Fruit fly (Drosophila melanogaster) whole organism, embryonic: ENCODE measurements around the gene Sp1.

Source experiments
- Bdp1 ChIP-seq: fragments of 200-800 bp; sonication (Bioruptor generic); optimal IDR thresholded peaks from 3 replicates; lab custom pipeline; 2016; ENCODE audit warnings: missing biosample characterization, missing genetic modification characterization
- Bgb ChIP-seq: fragments of 200-800 bp; sonication (Bioruptor generic); IDR thresholded peaks from 2 replicates; pipeline ENCODE4 v1.3.6; 2022; ENCODE audit warnings: missing biosample characterization, missing genetic modification characterization; ENCODE audit not compliant: partially characterized antibody
- CG10321 ChIP-seq: fragments of 200-800 bp; sonication (Bioruptor generic); IDR thresholded peaks from 2 replicates; pipeline ENCODE4 v1.3.6; 2022; ENCODE audit warnings: missing biosample characterization, missing genetic modification characterization
- CG11085 ChIP-seq: fragments of 200-800 bp; sonication (Bioruptor generic); IDR thresholded peaks from 2 replicates; pipeline ENCODE4 v1.3.6; 2022; ENCODE audit warnings: missing biosample characterization, missing genetic modification characterization
- CG11696 ChIP-seq: fragments of 200-800 bp; sonication (Bioruptor generic); IDR thresholded peaks from 2 replicates; pipeline ENCODE4 v1.3.6; 2022; ENCODE audit warnings: missing biosample characterization, missing genetic modification characterization
- CG15696 ChIP-seq: fragments of 200-800 bp; sonication (Bioruptor generic); optimal IDR thresholded peaks from 2 replicates; lab custom pipeline; 2019; ENCODE audit warnings: missing biosample characterization, mild to moderate bottlenecking, missing genetic modification characterization, moderate library complexity
- CG17385 ChIP-seq: fragments of 200-800 bp; sonication (Bioruptor generic); optimal IDR thresholded peaks from 3 replicates; lab custom pipeline; 2018; ENCODE audit warnings: missing biosample characterization, mild to moderate bottlenecking, missing genetic modification characterization
- CG17829 ChIP-seq: fragments of 200-800 bp; optimal IDR thresholded peaks from 2 replicates; lab custom pipeline; 2019; ENCODE audit warnings: missing biosample characterization, mild to moderate bottlenecking, missing genetic modification characterization, moderate library complexity
- CG2712 ChIP-seq: fragments of 200-800 bp; optimal IDR thresholded peaks from 3 replicates; lab custom pipeline; 2019; ENCODE audit warnings: missing biosample characterization, mild to moderate bottlenecking, missing genetic modification characterization, moderate library complexity
- CG3163 ChIP-seq: fragments of 200-800 bp; sonication (Bioruptor generic); optimal IDR thresholded peaks from 3 replicates; lab custom pipeline; 2016; ENCODE audit warnings: missing biosample characterization, missing genetic modification characterization
- CG4282 ChIP-seq: fragments of 200-800 bp; sonication (Bioruptor generic); optimal IDR thresholded peaks from 2 replicates; lab custom pipeline; 2016; ENCODE audit warnings: missing biosample characterization, missing genetic modification characterization
- CG4707 ChIP-seq: fragments of 200-800 bp; sonication (Bioruptor generic); optimal IDR thresholded peaks from 2 replicates; lab custom pipeline; 2018; ENCODE audit warnings: missing biosample characterization, mild to moderate bottlenecking, missing genetic modification characterization, moderate library complexity
- CG5180 ChIP-seq: fragments of 200-800 bp; sonication (Bioruptor generic); optimal IDR thresholded peaks from 3 replicates; lab custom pipeline; 2017; ENCODE audit warnings: missing biosample characterization, missing genetic modification characterization, mild to moderate bottlenecking, moderate library complexity, missing genetic modification reagents
- CG7556 ChIP-seq: fragments of 200-800 bp; sonication (Bioruptor generic); optimal IDR thresholded peaks from 2 replicates; lab custom pipeline; 2017; ENCODE audit warnings: missing biosample characterization, mild to moderate bottlenecking, missing genetic modification characterization
- ERR ChIP-seq: fragments of 200-800 bp; sonication (Bioruptor generic); optimal IDR thresholded peaks from 2 replicates; lab custom pipeline; 2016; ENCODE audit warnings: missing biosample characterization, missing genetic modification characterization
- Fer3 ChIP-seq: fragments of 200-800 bp; sonication (Bioruptor generic); optimal IDR thresholded peaks from 2 replicates; lab custom pipeline; 2018; ENCODE audit warnings: missing biosample characterization, mild to moderate bottlenecking, missing genetic modification characterization, moderate library complexity
- HLH3B ChIP-seq: fragments of 200-800 bp; sonication (Bioruptor generic); IDR thresholded peaks from 2 replicates; pipeline ENCODE4 v1.3.6; 2022; ENCODE audit warnings: missing biosample characterization, missing genetic modification characterization
- HLH4C ChIP-seq: fragments of 200-800 bp; sonication (Bioruptor generic); IDR thresholded peaks from 3 replicates; pipeline ENCODE4 v1.3.6; 2022; ENCODE audit warnings: missing biosample characterization, missing genetic modification characterization; ENCODE audit not compliant: partially characterized antibody
- HmgD ChIP-seq: fragments of 200-800 bp; sonication (Bioruptor generic); optimal IDR thresholded peaks from 3 replicates; lab custom pipeline; 2016; ENCODE audit warnings: missing biosample characterization, missing genetic modification characterization
- NC2β ChIP-seq: fragments of 200-800 bp; sonication (Bioruptor generic); optimal IDR thresholded peaks from 2 replicates; lab custom pipeline; 2016; ENCODE audit warnings: missing biosample characterization, missing genetic modification characterization
- NfI ChIP-seq: fragments of 200-800 bp; sonication (Bioruptor generic); optimal IDR thresholded peaks from 3 replicates; lab custom pipeline; 2018; ENCODE audit warnings: missing biosample characterization, mild to moderate bottlenecking, missing genetic modification characterization, moderate library complexity
- Oaz ChIP-seq: fragments of 200-800 bp; sonication (Bioruptor generic); IDR thresholded peaks from 2 replicates; pipeline ENCODE4 v1.3.6; 2022; ENCODE audit warnings: missing biosample characterization, missing genetic modification characterization
- PHDP ChIP-seq: fragments of 200-800 bp; sonication (Bioruptor generic); optimal IDR thresholded peaks from 3 replicates; lab custom pipeline; 2018; ENCODE audit warnings: missing biosample characterization, mild to moderate bottlenecking, missing genetic modification characterization, moderate library complexity
- Side ChIP-seq: fragments of 200-800 bp; sonication (Bioruptor generic); optimal IDR thresholded peaks from 2 replicates; lab custom pipeline; 2016; ENCODE audit warnings: missing biosample characterization, missing genetic modification characterization
- Vsx1 ChIP-seq: fragments of 200-800 bp; sonication (Bioruptor generic); optimal IDR thresholded peaks from 2 replicates; lab custom pipeline; 2017; ENCODE audit warnings: missing biosample characterization, mild to moderate bottlenecking, missing genetic modification characterization, missing genetic modification reagents
- YL-1 ChIP-seq: fragments of 200-800 bp; sonication (Bioruptor generic); optimal IDR thresholded peaks from 3 replicates; lab custom pipeline; 2017; ENCODE audit warnings: missing biosample characterization, mild to moderate bottlenecking, missing genetic modification characterization
- crc ChIP-seq: fragments of 200-800 bp; sonication (Bioruptor generic); optimal IDR thresholded peaks from 2 replicates; lab custom pipeline; 2016; ENCODE audit warnings: missing biosample characterization, missing genetic modification characterization
- crp ChIP-seq, 2 experiments: fragments of 200-800 bp; sonication (Bioruptor generic); optimal IDR thresholded peaks; 2 replicates in 1 of 2; 3 replicates in 1 of 2; lab custom pipeline; 2017; ENCODE audit warnings: missing biosample characterization in 2 of 2, missing genetic modification characterization in 2 of 2, mild to moderate bottlenecking in 1 of 2, moderate library complexity in 1 of 2
- emc ChIP-seq: fragments of 200-800 bp; sonication (Bioruptor generic); optimal IDR thresholded peaks from 2 replicates; lab custom pipeline; 2016; ENCODE audit warnings: missing biosample characterization, missing genetic modification characterization
- fd3F ChIP-seq: fragments of 200-800 bp; sonication (Bioruptor generic); optimal IDR thresholded peaks from 2 replicates; lab custom pipeline; 2018; ENCODE audit warnings: missing biosample characterization, mild to moderate bottlenecking, missing genetic modification characterization, moderate library complexity
- h ChIP-seq: fragments of >200 bp; optimal IDR thresholded peaks from 2 replicates; lab custom pipeline; 2017
- ham ChIP-seq: fragments of 200-800 bp; sonication (Bioruptor generic); IDR thresholded peaks from 2 replicates; pipeline ENCODE4 v1.3.6; 2022; ENCODE audit warnings: missing biosample characterization, missing genetic modification characterization
- hkb ChIP-seq, 2 experiments: fragments of 200-800 bp in 1 of 2; fragments of >200 bp in 1 of 2; sonication (Bioruptor generic) in 1 of 2; IDR thresholded peaks in 1 of 2; optimal IDR thresholded peaks in 1 of 2; 2 replicates each; pipeline versions ENCODE4 v1.3.6 to Lab custom; 2017 to 2022; ENCODE audit warnings: missing biosample characterization in 1 of 2, missing genetic modification characterization in 1 of 2
- ind ChIP-seq: fragments of 200-800 bp; sonication (Bioruptor generic); optimal IDR thresholded peaks from 3 replicates; lab custom pipeline; 2016; ENCODE audit warnings: missing biosample characterization, missing genetic modification characterization
- inv ChIP-seq: fragments of 200-800 bp; sonication (Bioruptor generic); IDR thresholded peaks from 2 replicates; pipeline ENCODE4 v1.3.6; 2022; ENCODE audit warnings: missing biosample characterization, missing genetic modification characterization; ENCODE audit not compliant: partially characterized antibody
- jigr1 ChIP-seq: fragments of 200-800 bp; sonication (Bioruptor generic); IDR thresholded peaks from 3 replicates; pipeline ENCODE4 v1.3.6; 2022; ENCODE audit warnings: missing biosample characterization, missing genetic modification characterization
- jumu ChIP-seq: fragments of 200-800 bp; sonication (Bioruptor generic); optimal IDR thresholded peaks from 3 replicates; lab custom pipeline; 2016; ENCODE audit warnings: missing biosample characterization, missing genetic modification characterization
- lov ChIP-seq, 2 experiments: fragments of 200-800 bp in 1 of 2; fragments of >200 bp in 1 of 2; sonication (Bioruptor generic) in 1 of 2; IDR thresholded peaks in 1 of 2; optimal IDR thresholded peaks in 1 of 2; 2 replicates in 1 of 2; 3 replicates in 1 of 2; pipeline versions ENCODE4 v1.3.6 to Lab custom; 2017 to 2022; ENCODE audit warnings: missing biosample characterization in 1 of 2, missing genetic modification characterization in 1 of 2
- pan ChIP-seq, 4 experiments: fragments of >200 bp in 3 of 4; fragments of 200-800 bp in 1 of 4; sonication (Bioruptor generic) in 1 of 4; optimal IDR thresholded peaks in 3 of 4; IDR thresholded peaks in 1 of 4; 2 replicates each; pipeline versions ENCODE4 v1.3.6 to Lab custom; 2017 to 2022; ENCODE audit warnings: missing biosample characterization in 2 of 4, missing genetic modification characterization in 2 of 4, mixed read lengths in 1 of 4
- pb ChIP-seq: fragments of 200-800 bp; sonication (Bioruptor generic); optimal IDR thresholded peaks from 3 replicates; lab custom pipeline; 2016; ENCODE audit warnings: missing biosample characterization, missing genetic modification characterization
- prd ChIP-seq, 3 experiments: fragments of >200 bp in 2 of 3; fragments of 200-800 bp in 1 of 3; sonication (Bioruptor generic) in 1 of 3; optimal IDR thresholded peaks in 2 of 3; IDR thresholded peaks in 1 of 3; 2 replicates in 2 of 3; 3 replicates in 1 of 3; pipeline versions ENCODE4 v1.3.6 to Lab custom; 2017 to 2022; ENCODE audit warnings: missing biosample characterization in 1 of 3, missing genetic modification characterization in 1 of 3
- pros ChIP-seq: fragments of 200-800 bp; sonication (Bioruptor generic); optimal IDR thresholded peaks from 3 replicates; lab custom pipeline; 2019; ENCODE audit warnings: missing biosample characterization, mild to moderate bottlenecking, missing genetic modification characterization, moderate library complexity
- repo ChIP-seq: fragments of 200-800 bp; sonication (Bioruptor generic); optimal IDR thresholded peaks from 2 replicates; lab custom pipeline; 2016; ENCODE audit warnings: missing biosample characterization, missing genetic modification characterization
- sc ChIP-seq, 3 experiments: fragments of >200 bp in 2 of 3; fragments of 200-800 bp in 1 of 3; sonication (Bioruptor generic) in 1 of 3; optimal IDR thresholded peaks; 2 replicates in 2 of 3; 3 replicates in 1 of 3; lab custom pipeline; 2017; ENCODE audit warnings: mild to moderate bottlenecking in 1 of 3, missing biosample characterization in 1 of 3, missing genetic modification characterization in 1 of 3, missing genetic modification reagents in 1 of 3
- slp2 ChIP-seq: fragments of 200-800 bp; sonication (Bioruptor generic); optimal IDR thresholded peaks from 2 replicates; lab custom pipeline; 2016; ENCODE audit warnings: missing biosample characterization, missing genetic modification characterization
- wek ChIP-seq: fragments of 200-800 bp; sonication (Bioruptor generic); optimal IDR thresholded peaks from 3 replicates; lab custom pipeline; 2018; ENCODE audit warnings: missing biosample characterization, mild to moderate bottlenecking, missing genetic modification characterization, moderate library complexity
- zfh1 ChIP-seq: fragments of 200-800 bp; sonication (Bioruptor generic); IDR thresholded peaks from 3 replicates; pipeline ENCODE4 v1.3.6; 2022; ENCODE audit warnings: missing biosample characterization, missing genetic modification characterization

Gene Sp1

DNA sequence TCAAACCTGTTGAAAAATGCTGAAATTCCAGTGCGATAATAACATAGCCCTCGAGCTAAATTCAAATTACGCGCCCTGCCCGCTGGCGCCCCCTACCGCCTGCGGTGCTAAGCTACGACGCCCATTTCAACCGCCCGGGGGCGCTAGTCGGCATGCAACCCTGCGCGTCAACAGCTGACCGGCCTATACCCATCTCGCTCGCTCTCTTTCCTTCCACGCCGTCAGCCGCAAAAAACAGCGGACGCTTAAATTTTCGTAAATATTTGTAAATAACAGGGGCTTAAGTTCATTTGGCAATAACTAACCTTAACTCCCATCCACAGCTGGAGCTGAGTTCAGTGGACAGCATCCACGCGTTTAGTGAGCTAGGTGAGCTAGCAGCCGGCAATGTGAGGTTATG is 49.1 kb downstream of the Sp1 start, which contains the start of gene CG1354 (continued):
- TF ChIP-seq slp2 (GFP tag; lab: Kevin White, UChicago) (peak; percentile 53), CG11085 (peak; percentile 58; the same call in 1 of the 2 replicates), HmgD (GFP tag; lab: Kevin White, UChicago) (peak; percentile 82), CG3163 (GFP tag; lab: Kevin White, UChicago) (peak; percentile 66), pros (GFP tag; lab: Kevin White, UChicago) (no peak), NC2β (GFP tag; lab: Kevin White, UChicago) (peak; percentile 80), Fer3 (tag; lab: Kevin White, UChicago) (no peak), CG17385 (GFP tag; lab: Kevin White, UChicago) (peak; percentile 6), ham (GFP tag; lab: Robert Waterston, UW) (no peak), zfh1 (GFP tag; lab: Robert Waterston, UW) (peak; percentile 84), CG11696 (GFP tag; lab: Robert Waterston, UW) (no peak), pb (peak; percentile 63), jigr1 (GFP tag; lab: Robert Waterston, UW) (no peak), CG17829 (tag; lab: Kevin White, UChicago) (peak; percentile 73), repo (GFP tag; lab: Kevin White, UChicago) (peak; percentile 55), pan (optimal IDR thresholded peaks at IDR 0.05; lab: Kevin White, UChicago) (no peak), pan (GFP tag; optimal IDR thresholded peaks at IDR 0.05 in 1 of 2, IDR thresholded peaks at IDR 0.05 in 1 of 2) (peak in 1 of 2 experiments; percentile 57), PHDP (tag; lab: Kevin White, UChicago) (no peak), CG15696 (tag; lab: Kevin White, UChicago) (peak; percentile 69), CG7556 (GFP tag; lab: Kevin White, UChicago) (peak; percentile 18), inv (GFP tag; lab: Robert Waterston, UW) (0 out of 2 replicates have a peak, but pooled peaks have one; percentile 14), HLH4C (GFP tag; lab: Robert Waterston, UW) (no peak), Oaz (peak; percentile 31; the same call in 1 of the 2 replicates), Bdp1 (peak; percentile 12), crp (GFP tag; optimal IDR thresholded peaks at IDR 0.05; lab: Kevin White, UChicago) (peak; percentile 97 to 100), CG4282 (GFP tag; lab: Kevin White, UChicago) (no peak), ERR (GFP tag; lab: Kevin White, UChicago) (peak; percentile 60), Bgb (GFP tag; lab: Robert Waterston, UW) (peak; percentile 62), CG5180 (GFP tag; lab: Kevin White, UChicago) (peak; percentile 5), wek (GFP tag; lab: Kevin White, UChicago) (no peak), NfI (GFP tag; lab: Kevin White, UChicago) (peak; percentile 50), sc (optimal IDR thresholded peaks at IDR 0.05; lab: Kevin White, UChicago) (no peak), sc (GFP tag; optimal IDR thresholded peaks at IDR 0.05; lab: Kevin White, UChicago) (peak; percentile 22), ind (GFP tag; lab: Kevin White, UChicago) (peak; percentile 62), jumu (GFP tag; lab: Kevin White, UChicago) (peak; percentile 82), emc (GFP tag; lab: Kevin White, UChicago) (peak; percentile 53), HLH3B (GFP tag; lab: Robert Waterston, UW) (peak; percentile 71), CG2712 (tag; lab: Kevin White, UChicago) (peak; percentile 59), h (lab: Kevin White, UChicago) (no peak), Vsx1 (GFP tag; lab: Kevin White, UChicago) (no peak), YL-1 (GFP tag; lab: Kevin White, UChicago) (peak; percentile 77), hkb (optimal IDR thresholded peaks at IDR 0.05; lab: Kevin White, UChicago) (no peak), hkb (GFP tag; IDR thresholded peaks at IDR 0.05; lab: Robert Waterston, UW) (peak; percentile 53; the same call in 1 of the 2 replicates), CG4707 (GFP tag; lab: Kevin White, UChicago) (no peak), lov (optimal IDR thresholded peaks at IDR 0.05; lab: Kevin White, UChicago) (no peak), lov (GFP tag; IDR thresholded peaks at IDR 0.05; lab: Robert Waterston, UW) (peak; percentile 84), crc (no peak), fd3F (GFP tag; lab: Kevin White, UChicago) (no peak), prd (optimal IDR thresholded peaks at IDR 0.05; lab: Kevin White, UChicago) (no peak), prd (GFP tag; IDR thresholded peaks at IDR 0.05; lab: Robert Waterston, UW) (peak; percentile 81; the same call in 2 of the 3 replicates), Side (peak; percentile 80), CG10321 (peak; percentile 77)
